Worm (Caenorhabditis elegans) whole organism, L2 larva: ENCODE results near the gene Y77E11A.8.

Source experiments
- F13H6.1 ChIP-seq: sonication (generic microtip); optimal IDR thresholded peaks from 2 replicates; lab custom pipeline; 2016; ENCODE audit warnings: missing genetic modification characterization, missing compliant biosample characterization
- nhr-12 ChIP-seq: fragments of 150-350 bp; optimal IDR thresholded peaks from 2 replicates; lab custom pipeline; 2014; ENCODE audit warnings: missing biosample characterization, missing genetic modification characterization
- ztf-11 ChIP-seq: sonication (generic microtip); optimal IDR thresholded peaks from 2 replicates; lab custom pipeline; 2017; ENCODE audit warnings: missing biosample characterization, missing genetic modification characterization
- ztf-4 ChIP-seq: fragments of 150-350 bp; optimal IDR thresholded peaks from 2 replicates; lab custom pipeline; 2014; ENCODE audit warnings: missing biosample characterization, missing genetic modification characterization

DNA sequence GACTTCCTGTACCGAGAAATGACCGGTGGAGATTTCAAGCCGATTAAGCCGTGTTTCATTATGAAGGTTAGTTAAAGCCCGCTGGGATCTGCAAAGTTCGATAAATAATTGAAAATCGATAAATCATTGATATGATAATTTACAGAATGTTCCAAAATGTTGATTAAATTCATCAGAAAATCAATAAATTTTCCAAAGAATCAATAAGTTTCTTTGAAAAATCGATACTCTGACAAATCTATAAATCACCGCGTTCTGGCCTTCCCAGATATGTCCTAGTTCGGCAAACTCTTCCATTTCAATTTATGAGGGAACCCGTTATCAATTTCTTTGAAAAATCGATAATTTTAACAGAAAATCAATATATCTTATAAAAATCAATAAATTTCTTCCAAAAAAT, 17.4 kb downstream of the Y77E11A.8 start:
- TF ChIP-seq F13H6.1 (tag; lab: Kevin White, UChicago) (no peak), ztf-4 (tag; lab: Kevin White, UChicago) (no peak), nhr-12 (tag; lab: Kevin White, UChicago) (no peak), ztf-11 (tag; lab: Kevin White, UChicago) (no peak)
